Worm (Caenorhabditis elegans): ENCODE results near the gene nhr-42.

The nhr-42 gene

ce11 chrV:7022981-7023380 lies 24.4 kb downstream of the nhr-42 start:
- TF ChIP-seq ceh-39 (tag; optimal IDR thresholded peaks at IDR 0.05) (no peak), flh-1 (GFP tag; optimal IDR thresholded peaks at IDR 0.05) (no peak), unc-39 (tag; optimal IDR thresholded peaks at IDR 0.05) (no peak), unc-62 (GFP tag; optimal IDR thresholded peaks at IDR 0.05) (no peak), lin-32 (GFP tag; optimal IDR thresholded peaks at IDR 0.05) (no peak), unc-120 (tag; optimal IDR thresholded peaks at IDR 0.05; ENCODE audit: poor library complexity, severe bottlenecking) (no peak), ces-1 (GFP tag; optimal IDR thresholded peaks at IDR 0.05) (no peak), nhr-28 (tag; optimal IDR thresholded peaks at IDR 0.05) (no peak), zip-8 (tag; optimal IDR thresholded peaks at IDR 0.05) (no peak), ham-2 (GFP tag; optimal IDR thresholded peaks at IDR 0.05) (no peak), nhr-76 (tag; optimal IDR thresholded peaks at IDR 0.05) (no peak), elt-3 (tag; optimal IDR thresholded peaks at IDR 0.05) (no peak), pha-4 (tag; optimal IDR thresholded peaks at IDR 0.05) (no peak)

DNA sequence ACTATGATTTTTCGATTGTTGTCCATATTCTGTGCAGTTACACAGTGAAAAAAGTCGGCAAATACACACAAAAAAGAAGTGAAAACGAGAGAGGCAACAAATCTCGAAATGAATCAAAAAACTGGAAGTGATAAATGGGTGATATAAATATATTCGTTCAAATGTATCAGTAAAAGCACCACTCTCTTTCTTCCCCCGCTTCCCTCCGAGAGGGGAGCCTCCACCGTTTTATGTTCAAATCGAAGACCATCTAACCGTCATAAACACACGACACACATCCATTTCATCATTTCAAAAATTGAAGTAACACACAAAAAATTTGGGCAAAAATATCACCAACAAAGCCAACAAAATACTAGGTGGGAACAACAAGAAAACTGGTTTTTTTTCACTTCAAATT lies 28.4 kb downstream of the nhr-42 start, which contains the start of gene F20A1.6:
TSS of gene F20A1.6 (minus strand) at position 101 of the 400 bp plus-strand sequence.
- TF ChIP-seq mls-2 (tag; optimal IDR thresholded peaks at IDR 0.05) (no peak), ztf-11 (tag; optimal IDR thresholded peaks at IDR 0.05) (no peak), nhr-28 (tag; optimal IDR thresholded peaks at IDR 0.05) (no peak), unc-62 (GFP tag; optimal IDR thresholded peaks at IDR 0.05) (no peak)

- TF ChIP-seq pha-4 (tag; optimal IDR thresholded peaks at IDR 0.05) (peak; percentile 20), nhr-76 (tag; optimal IDR thresholded peaks at IDR 0.05) (no peak)
Measured at ce11 chrV:7036475-7036874, 37.9 kb downstream of the nhr-42 start, which contains the start of gene twk-11. twk-11 (minus strand) TSS chrV:7036575.

DNA sequence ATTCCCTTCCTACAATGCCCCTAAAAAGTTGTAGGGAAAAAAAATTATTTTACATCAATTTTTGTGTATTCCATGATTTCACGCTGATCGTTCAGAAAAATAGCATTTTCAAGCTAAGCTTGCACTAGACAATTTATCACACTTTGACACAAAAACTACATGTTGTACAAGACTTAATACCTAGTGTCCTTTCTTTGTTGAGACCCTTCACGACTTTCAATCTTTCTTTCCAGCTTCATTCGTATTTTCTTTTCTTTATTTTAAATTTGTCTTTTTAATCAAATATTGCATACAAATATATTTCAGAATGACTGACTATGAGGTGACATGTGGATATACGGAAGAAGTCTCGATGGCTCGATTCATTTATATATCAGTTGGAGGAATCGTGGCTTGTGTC lies 47.4 kb downstream of the nhr-42 start, which contains the start of gene F20A1.2:
TSS of gene F20A1.2 (plus strand) at position 301 of the 400 bp plus-strand sequence.
- TF ChIP-seq ceh-43 (GFP tag; optimal IDR thresholded peaks at IDR 0.05) (no peak), pha-4 (tag; optimal IDR thresholded peaks at IDR 0.05) (no peak), lsy-2 (tag; optimal IDR thresholded peaks at IDR 0.05) (no peak), hlh-1 (tag; optimal IDR thresholded peaks at IDR 0.05) (no peak), cnd-1 (tag; optimal IDR thresholded peaks at IDR 0.05) (no peak), unc-62 (GFP tag; optimal IDR thresholded peaks at IDR 0.05) (no peak), mab-5 (tag; optimal IDR thresholded peaks at IDR 0.05) (no peak), drap-1 (GFP tag; optimal IDR thresholded peaks at IDR 0.05) (no peak)

ce11 chrV:7047512-7047911 lies 48.9 kb downstream of the nhr-42 start, which contains the start of gene F20A1.8:
F20A1.8 (minus strand) TSS chrV:7047612.
- TF ChIP-seq unc-39 (tag; optimal IDR thresholded peaks at IDR 0.05) = no peak
- TF ChIP-seq nhr-237 (tag; optimal IDR thresholded peaks at IDR 0.05) = no peak
- no peak for TF ChIP-seq elt-1 (tag; optimal IDR thresholded peaks at IDR 0.05; ENCODE audit: borderline replicate concordance, insufficient read depth)
- TF ChIP-seq nhr-28 (tag; optimal IDR thresholded peaks at IDR 0.05) = no peak
- TF ChIP-seq M03D4.4 (tag; optimal IDR thresholded peaks at IDR 0.05) = no peak
- TF ChIP-seq ceh-39 (tag; optimal IDR thresholded peaks at IDR 0.05) = no peak
- no peak for TF ChIP-seq lin-32 (GFP tag; optimal IDR thresholded peaks at IDR 0.05)
- no peak for TF ChIP-seq mab-5 (tag; optimal IDR thresholded peaks at IDR 0.05)
- no peak for TF ChIP-seq ceh-43 (GFP tag; optimal IDR thresholded peaks at IDR 0.05)
- no peak for TF ChIP-seq ces-1 (GFP tag; optimal IDR thresholded peaks at IDR 0.05)
- TF ChIP-seq mls-2 (tag; optimal IDR thresholded peaks at IDR 0.05) = no peak
- TF ChIP-seq lin-13 (tag; optimal IDR thresholded peaks at IDR 0.05) = no peak
- TF ChIP-seq ceh-83 (GFP tag; optimal IDR thresholded peaks at IDR 0.05) = no peak
- TF ChIP-seq bed-3 (GFP tag; optimal IDR thresholded peaks at IDR 0.05) = no peak
- TF ChIP-seq ham-2 (GFP tag; optimal IDR thresholded peaks at IDR 0.05) = no peak
- no peak for TF ChIP-seq tbx-8 (GFP tag; optimal IDR thresholded peaks at IDR 0.05)
- no peak for TF ChIP-seq lsy-2 (tag; optimal IDR thresholded peaks at IDR 0.05)

ce11 chrV:7050153-7050552 lies 51.5 kb downstream of the nhr-42 start:
- no peak for TF ChIP-seq mab-5 (tag; optimal IDR thresholded peaks at IDR 0.05)

All from whole organism, mixed stage, embryonic.